Worm (Caenorhabditis elegans) whole organism, L1 larva: ENCODE data around the gene coh-1.

ENCODE experiments used
- aly-2 ChIP-seq: fragments of 150-350 bp; optimal IDR thresholded peaks from 2 replicates; lab custom pipeline; 2014; ENCODE audit warnings: missing biosample characterization, missing genetic modification characterization
- ceh-63 ChIP-seq: fragments of 200-800 bp; sonication (Bioruptor generic); optimal IDR thresholded peaks from 2 replicates; lab custom pipeline; 2018; ENCODE audit warnings: mild to moderate bottlenecking, missing genetic modification characterization, missing compliant biosample characterization
- ces-1 ChIP-seq: fragments of 150-350 bp; optimal IDR thresholded peaks from 2 replicates; lab custom pipeline; 2014; ENCODE audit warnings: missing biosample characterization, missing genetic modification reagents, missing genetic modification characterization
- elt-3 ChIP-seq, 6 experiments: fragments of 150-350 bp in 1 of 6; sonication (generic microtip); optimal IDR thresholded peaks; 2 replicates each; lab custom pipeline; 2017 to 2018; ENCODE audit warnings: missing biosample characterization in 6 of 6, missing genetic modification characterization in 6 of 6, inconsistent platforms in 1 of 6
- irx-1 ChIP-seq: sonication (generic microtip); optimal IDR thresholded peaks from 2 replicates; lab custom pipeline; 2016; ENCODE audit warnings: missing genetic modification characterization, missing compliant biosample characterization
- mdl-1 ChIP-seq, 2 experiments: fragments of 150-350 bp; optimal IDR thresholded peaks; 2 replicates each; lab custom pipeline; 2014 to 2017; ENCODE audit warnings: missing biosample characterization in 2 of 2, missing genetic modification characterization in 2 of 2, inconsistent platforms in 1 of 2
- mep-1 ChIP-seq: fragments of 150-350 bp; optimal IDR thresholded peaks from 2 replicates; lab custom pipeline; 2014; ENCODE audit warnings: missing biosample characterization, missing genetic modification characterization
- nhr-11 ChIP-seq: fragments of 150-350 bp; optimal IDR thresholded peaks from 2 replicates; lab custom pipeline; 2014; ENCODE audit warnings: missing biosample characterization, missing genetic modification characterization
- nhr-47 ChIP-seq: sonication (generic microtip); optimal IDR thresholded peaks from 2 replicates; lab custom pipeline; 2016; ENCODE audit warnings: mild to moderate bottlenecking, missing genetic modification characterization, moderate library complexity, missing compliant biosample characterization
- snpc-4 ChIP-seq: fragments of 150-350 bp; optimal IDR thresholded peaks from 2 replicates; lab custom pipeline; 2014; ENCODE audit warnings: missing biosample characterization, missing genetic modification characterization
- tbx-2 ChIP-seq: sonication (generic microtip); optimal IDR thresholded peaks from 2 replicates; lab custom pipeline; 2016; ENCODE audit warnings: missing genetic modification characterization, missing compliant biosample characterization
- unc-130 ChIP-seq: fragments of 150-350 bp; optimal IDR thresholded peaks from 2 replicates; lab custom pipeline; 2017; ENCODE audit warnings: missing biosample characterization, missing genetic modification characterization, inconsistent platforms

ce11 chrX:7495491-7495890 lies 20.7 kb upstream of the coh-1 start, which contains the start of gene try-14:
- no peak for TF ChIP-seq mdl-1 (tag; optimal IDR thresholded peaks at IDR 0.05; lab: Kevin White, UChicago)
- no peak for TF ChIP-seq snpc-4
- TF ChIP-seq elt-3 (tag; optimal IDR thresholded peaks at IDR 0.05; lab: Kevin White, UChicago) = no peak
- TF ChIP-seq irx-1 (tag; lab: Kevin White, UChicago) = no peak
- no peak for TF ChIP-seq nhr-11 (tag; lab: Kevin White, UChicago)
- no peak for TF ChIP-seq mep-1
- TF ChIP-seq tbx-2 (tag; lab: Kevin White, UChicago) = no peak
- TF ChIP-seq nhr-47 (tag; lab: Kevin White, UChicago) = no peak
- TF ChIP-seq ces-1 (GFP tag; lab: Kevin White, UChicago) = no peak
- no peak for TF ChIP-seq aly-2 (tag; lab: Kevin White, UChicago)
- no peak for TF ChIP-seq ceh-63 (GFP tag; lab: Kevin White, UChicago)
- TF ChIP-seq unc-130 = no peak
